Worm (Caenorhabditis elegans) whole organism, L2 larva: ENCODE data around the gene mlt-10.
A peak's percentile ranks its signal among the peaks of the same experiment; 100 is the strongest.
"Not testable (repeated sequence)": the region's sequence is repeated elsewhere in the genome, so short reads cannot be mapped to it uniquely, and the experiment has no call there.

ENCODE experiments used
- C34F6.9 ChIP-seq: fragments of 150-350 bp; optimal IDR thresholded peaks from 2 replicates; lab custom pipeline; 2014; ENCODE audit warnings: missing biosample characterization, missing genetic modification characterization
- R02D3.7 ChIP-seq: fragments of 150-350 bp; optimal IDR thresholded peaks from 2 replicates; lab custom pipeline; 2014; ENCODE audit warnings: missing biosample characterization, missing genetic modification characterization
- aly-2 ChIP-seq: fragments of 150-350 bp; optimal IDR thresholded peaks from 2 replicates; lab custom pipeline; 2014; ENCODE audit warnings: missing biosample characterization, missing genetic modification characterization
- blmp-1 ChIP-seq: sonication (generic microtip); optimal IDR thresholded peaks from 2 replicates; lab custom pipeline; 2017; ENCODE audit warnings: missing genetic modification characterization, mild to moderate bottlenecking, missing compliant biosample characterization, antibody characterized with exemption, moderate library complexity; ENCODE audit not compliant: insufficient read depth
- ceh-16 ChIP-seq: fragments of 150-350 bp; optimal IDR thresholded peaks from 2 replicates; lab custom pipeline; 2014; ENCODE audit warnings: missing biosample characterization, missing genetic modification characterization
- ceh-82 ChIP-seq: fragments of 150-350 bp; optimal IDR thresholded peaks from 2 replicates; lab custom pipeline; 2014; ENCODE audit warnings: missing biosample characterization, missing genetic modification characterization
- crh-2 ChIP-seq: sonication (generic microtip); optimal IDR thresholded peaks from 2 replicates; lab custom pipeline; 2017; ENCODE audit warnings: missing biosample characterization, missing genetic modification characterization
- dmd-4 ChIP-seq: sonication (generic microtip); optimal IDR thresholded peaks from 2 replicates; lab custom pipeline; 2017; ENCODE audit warnings: missing biosample characterization, missing genetic modification characterization
- egl-27 ChIP-seq: sonication (generic microtip); optimal IDR thresholded peaks from 3 replicates; lab custom pipeline; 2017; ENCODE audit warnings: missing biosample characterization, missing genetic modification reagents, missing genetic modification characterization
- elt-3 ChIP-seq: sonication (generic microtip); optimal IDR thresholded peaks from 2 replicates; lab custom pipeline; 2017; ENCODE audit warnings: missing biosample characterization, missing genetic modification characterization
- gmeb-1 ChIP-seq: fragments of 150-350 bp; optimal IDR thresholded peaks from 2 replicates; lab custom pipeline; 2014; ENCODE audit warnings: missing biosample characterization, missing genetic modification characterization
- lin-11 ChIP-seq: fragments of 150-350 bp; sonication (generic microtip); optimal IDR thresholded peaks from 2 replicates; lab custom pipeline; 2014; ENCODE audit warnings: missing biosample characterization, missing genetic modification characterization, inconsistent platforms, mixed read lengths
- lin-13 ChIP-seq: fragments of 150-350 bp; optimal IDR thresholded peaks from 2 replicates; lab custom pipeline; 2014; ENCODE audit warnings: missing biosample characterization, missing genetic modification reagents, missing genetic modification characterization
- lin-39 ChIP-seq: fragments of 150-350 bp; optimal IDR thresholded peaks from 2 replicates; lab custom pipeline; 2014; ENCODE audit warnings: missing biosample characterization, missing genetic modification reagents, missing genetic modification characterization
- lsy-2 ChIP-seq, 2 experiments: fragments of 150-350 bp in 1 of 2; sonication (generic microtip) in 1 of 2; optimal IDR thresholded peaks; 2 replicates each; lab custom pipeline; 2014 to 2017; ENCODE audit warnings: missing biosample characterization in 2 of 2, missing genetic modification characterization in 2 of 2
- mab-5 ChIP-seq: fragments of 150-350 bp; optimal IDR thresholded peaks from 2 replicates; lab custom pipeline; 2014; ENCODE audit warnings: missing biosample characterization, missing genetic modification characterization
- mdl-1 ChIP-seq, 2 experiments: fragments of 150-350 bp in 1 of 2; sonication (generic microtip) in 1 of 2; optimal IDR thresholded peaks; 2 replicates each; lab custom pipeline; 2017; ENCODE audit warnings: missing biosample characterization in 2 of 2, missing genetic modification characterization in 2 of 2
- nhr-11 ChIP-seq: fragments of 150-350 bp; optimal IDR thresholded peaks from 2 replicates; lab custom pipeline; 2014; ENCODE audit warnings: missing biosample characterization, missing genetic modification characterization
- nhr-12 ChIP-seq: fragments of 150-350 bp; optimal IDR thresholded peaks from 2 replicates; lab custom pipeline; 2014; ENCODE audit warnings: missing biosample characterization, missing genetic modification characterization
- nhr-129 ChIP-seq: fragments of 150-350 bp; optimal IDR thresholded peaks from 2 replicates; lab custom pipeline; 2014; ENCODE audit warnings: missing biosample characterization, missing genetic modification characterization
- nhr-21 ChIP-seq: fragments of 150-350 bp; optimal IDR thresholded peaks from 2 replicates; lab custom pipeline; 2014; ENCODE audit warnings: missing biosample characterization, missing genetic modification characterization
- nhr-23 ChIP-seq: fragments of 150-350 bp; optimal IDR thresholded peaks from 2 replicates; lab custom pipeline; 2014; ENCODE audit warnings: missing biosample characterization, missing genetic modification reagents, missing genetic modification characterization
- nhr-237 ChIP-seq: fragments of 150-350 bp; optimal IDR thresholded peaks from 2 replicates; lab custom pipeline; 2014; ENCODE audit warnings: missing biosample characterization, missing genetic modification characterization
- nhr-6 ChIP-seq: fragments of 150-350 bp; optimal IDR thresholded peaks from 2 replicates; lab custom pipeline; 2014; ENCODE audit warnings: missing biosample characterization, missing genetic modification characterization
- peb-1 ChIP-seq: fragments of 150-350 bp; optimal IDR thresholded peaks from 2 replicates; lab custom pipeline; 2014; ENCODE audit warnings: missing biosample characterization, missing genetic modification characterization
- sem-4 ChIP-seq: fragments of 150-350 bp; optimal IDR thresholded peaks from 2 replicates; lab custom pipeline; 2014; ENCODE audit warnings: missing biosample characterization, missing genetic modification reagents, missing genetic modification characterization
- sma-3 ChIP-seq: sonication (generic microtip); optimal IDR thresholded peaks from 2 replicates; lab custom pipeline; 2016; ENCODE audit warnings: missing genetic modification reagents, missing genetic modification characterization, missing compliant biosample characterization
- sma-9 ChIP-seq, 2 experiments: fragments of 150-350 bp in 1 of 2; sonication (generic microtip) in 1 of 2; optimal IDR thresholded peaks; 2 replicates each; lab custom pipeline; 2014 to 2016; ENCODE audit warnings: missing genetic modification characterization in 2 of 2, mild to moderate bottlenecking in 1 of 2, missing biosample characterization in 1 of 2, missing compliant biosample characterization in 1 of 2, missing genetic modification reagents in 1 of 2, moderate library complexity in 1 of 2
- snpc-4 ChIP-seq: fragments of 150-350 bp; optimal IDR thresholded peaks from 2 replicates; lab custom pipeline; 2014; ENCODE audit warnings: missing biosample characterization, missing genetic modification characterization
- unc-39 ChIP-seq: fragments of 150-350 bp; optimal IDR thresholded peaks from 2 replicates; lab custom pipeline; 2014; ENCODE audit warnings: missing biosample characterization, missing genetic modification characterization
- unc-55 ChIP-seq: fragments of 150-350 bp; sonication (generic microtip); optimal IDR thresholded peaks from 3 replicates; lab custom pipeline; 2014; ENCODE audit warnings: missing biosample characterization, missing genetic modification reagents, missing genetic modification characterization
- unc-62 ChIP-seq: fragments of 150-350 bp; optimal IDR thresholded peaks from 2 replicates; lab custom pipeline; 2014; ENCODE audit warnings: missing biosample characterization, missing genetic modification reagents, missing genetic modification characterization
- zag-1 ChIP-seq: fragments of 150-350 bp; optimal IDR thresholded peaks from 2 replicates; lab custom pipeline; 2014; ENCODE audit warnings: missing biosample characterization, missing genetic modification characterization
- ztf-1 ChIP-seq: fragments of 200-800 bp; sonication (Bioruptor generic); conservative IDR thresholded peaks from 2 replicates; pipeline ENCODE4 v1.3.6; 2022; ENCODE audit warnings: missing genetic modification characterization, missing compliant biosample characterization
- ztf-4 ChIP-seq: fragments of 150-350 bp; optimal IDR thresholded peaks from 2 replicates; lab custom pipeline; 2014; ENCODE audit warnings: missing biosample characterization, missing genetic modification characterization

The mlt-10 gene

DNA sequence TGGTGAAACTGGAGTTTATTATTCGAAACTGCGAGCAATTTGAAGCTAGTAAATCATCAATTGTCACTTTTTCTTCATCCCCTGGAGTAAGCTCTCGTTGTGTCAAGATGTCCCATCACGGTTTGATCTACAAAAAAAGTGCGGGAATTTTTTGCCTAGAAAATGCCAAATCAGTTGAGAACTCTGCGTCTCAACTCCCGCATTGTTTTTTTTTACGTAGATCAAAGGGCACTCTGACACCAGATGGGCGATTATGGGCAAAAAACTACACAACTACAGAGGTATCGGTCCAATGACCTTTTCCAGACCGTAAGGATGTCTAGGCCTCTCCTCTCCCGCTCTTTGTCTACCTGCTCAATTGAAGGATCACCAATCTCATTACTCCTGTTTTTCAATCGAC lies 41.0 kb downstream of the mlt-10 start, which contains the start of gene fbxb-34:
Gene fbxb-34, plus strand, starts transcription at position 301 of the 400 bp plus-strand sequence.
- TF ChIP-seq nhr-23 (tag; lab: Kevin White, UChicago) (no peak), unc-62 (GFP tag; lab: Kevin White, UChicago) (no peak), ztf-1 (GFP tag; lab: Robert Waterston, UW) (no peak), lin-11 (no peak), nhr-21 (tag; lab: Kevin White, UChicago) (no peak), egl-27 (tag; lab: Kevin White, UChicago) (no peak), ceh-82 (tag; lab: Kevin White, UChicago) (no peak), blmp-1 (tag; lab: Kevin White, UChicago) (no peak), nhr-6 (tag; lab: Kevin White, UChicago) (no peak), unc-55 (GFP tag; lab: Kevin White, UChicago) (no peak), peb-1 (tag; lab: Kevin White, UChicago) (no peak), ceh-16 (tag; lab: Kevin White, UChicago) (no peak), lin-39 (tag; lab: Kevin White, UChicago) (no peak), aly-2 (tag; lab: Kevin White, UChicago) (no peak), sma-3 (GFP tag; lab: Kevin White, UChicago) (no peak), ztf-4 (tag; lab: Kevin White, UChicago) (no peak)

DNA sequence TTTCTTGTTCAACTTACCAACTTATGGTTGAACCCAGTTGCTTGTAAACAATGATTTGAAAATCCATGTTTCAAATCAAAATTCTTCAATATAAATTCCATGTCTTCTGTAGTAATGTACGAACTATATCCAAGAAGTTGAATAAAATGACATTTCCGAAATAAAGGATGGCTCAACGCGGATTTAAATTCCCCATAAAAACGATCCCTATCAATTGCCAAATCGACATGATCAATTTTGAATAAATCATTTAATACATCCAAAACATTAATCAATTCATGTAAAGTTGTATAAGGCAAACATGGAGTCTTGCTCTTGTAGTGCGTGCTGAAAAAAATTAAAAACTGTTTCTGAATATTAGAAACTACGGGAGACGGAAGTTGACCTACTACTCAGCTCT lies 44.6 kb downstream of the mlt-10 start, which contains the start of gene W08F4.10:
Gene W08F4.10, minus strand, starts transcription at position 101 of the 400 bp plus-strand sequence.
- TF ChIP-seq unc-39 (tag; lab: Kevin White, UChicago), result no peak
- no peak for TF ChIP-seq sem-4 (tag; lab: Kevin White, UChicago)
- no peak for TF ChIP-seq ztf-4 (tag; lab: Kevin White, UChicago)
- TF ChIP-seq snpc-4 (tag; lab: Kevin White, UChicago), result no peak
- TF ChIP-seq sma-9 (GFP tag; optimal IDR thresholded peaks at IDR 0.05; lab: Kevin White, UChicago), result no peak
- no peak for TF ChIP-seq sma-9 (tag; optimal IDR thresholded peaks at IDR 0.05; lab: Kevin White, UChicago)
- no peak for TF ChIP-seq lin-11
- TF ChIP-seq lin-39 (tag; lab: Kevin White, UChicago), result no peak
- no peak for TF ChIP-seq nhr-12 (tag; lab: Kevin White, UChicago)
- no peak for TF ChIP-seq blmp-1 (tag; lab: Kevin White, UChicago)
- TF ChIP-seq elt-3 (tag; lab: Kevin White, UChicago), result no peak
- no peak for TF ChIP-seq unc-62 (GFP tag; lab: Kevin White, UChicago)
- no peak for TF ChIP-seq mab-5 (tag; lab: Kevin White, UChicago)
- no peak for TF ChIP-seq lin-13 (GFP tag; lab: Kevin White, UChicago)
- TF ChIP-seq nhr-6 (tag; lab: Kevin White, UChicago), result no peak
- TF ChIP-seq nhr-21 (tag; lab: Kevin White, UChicago), result no peak
- no peak for TF ChIP-seq nhr-11 (tag; lab: Kevin White, UChicago)
- TF ChIP-seq dmd-4 (tag; lab: Kevin White, UChicago), result no peak

DNA sequence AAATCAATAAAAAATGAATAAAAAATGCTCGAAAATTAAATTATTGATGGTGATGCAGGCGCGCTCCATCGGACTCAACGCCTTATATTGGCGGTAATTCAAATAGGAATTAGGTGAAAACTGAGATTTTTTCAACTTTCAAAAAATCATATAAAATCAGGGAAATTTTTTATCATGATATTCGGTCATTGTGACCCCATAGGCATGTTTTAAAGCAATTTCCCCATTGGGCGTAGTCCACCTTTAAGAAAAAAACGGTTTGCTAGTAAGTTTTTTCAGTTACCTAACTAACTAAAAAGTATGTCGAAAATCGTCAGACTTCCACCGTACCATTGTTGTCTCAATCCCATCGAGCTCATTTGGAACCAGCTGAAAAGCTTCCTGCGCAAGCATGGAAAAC lies 46.7 kb downstream of the mlt-10 start, which contains the start of gene W08F4.1:
Gene W08F4.1, plus strand, starts transcription at position 301 of the 400 bp plus-strand sequence.
- TF ChIP-seq sma-9 (GFP tag; optimal IDR thresholded peaks at IDR 0.05; lab: Kevin White, UChicago); sma-9 (tag; optimal IDR thresholded peaks at IDR 0.05; lab: Kevin White, UChicago); sem-4 (tag; lab: Kevin White, UChicago); nhr-129: not testable (repeated sequence)

DNA sequence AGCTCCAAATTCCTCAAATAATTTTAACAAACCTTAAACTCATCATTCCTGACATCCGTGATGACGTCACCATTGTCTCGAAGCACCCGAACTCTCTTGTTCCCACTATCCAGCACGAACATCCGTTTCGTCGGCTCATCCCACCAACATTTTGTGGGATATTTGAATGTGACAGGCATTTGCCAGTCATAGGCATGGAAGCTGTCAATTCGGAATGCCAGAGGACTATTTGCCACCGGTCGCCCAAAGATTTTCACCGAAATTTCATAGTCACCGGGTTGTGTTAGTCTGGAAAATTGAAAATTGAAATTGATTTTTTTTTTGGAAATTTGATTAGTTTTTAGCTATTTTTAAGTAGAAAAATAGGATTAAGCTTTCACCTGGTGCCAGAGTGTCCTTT lies 50.2 kb downstream of the mlt-10 start:
- TF ChIP-seq egl-27 (tag; lab: Kevin White, UChicago) (no peak), unc-62 (GFP tag; lab: Kevin White, UChicago) (no peak), nhr-23 (tag; lab: Kevin White, UChicago) (no peak), nhr-6 (tag; lab: Kevin White, UChicago) (no peak), dmd-4 (tag; lab: Kevin White, UChicago) (no peak), zag-1 (tag; lab: Kevin White, UChicago) (no peak), sem-4 (tag; lab: Kevin White, UChicago) (no peak)
- TF ChIP-seq, all 48 proteins: peak for 0

DNA sequence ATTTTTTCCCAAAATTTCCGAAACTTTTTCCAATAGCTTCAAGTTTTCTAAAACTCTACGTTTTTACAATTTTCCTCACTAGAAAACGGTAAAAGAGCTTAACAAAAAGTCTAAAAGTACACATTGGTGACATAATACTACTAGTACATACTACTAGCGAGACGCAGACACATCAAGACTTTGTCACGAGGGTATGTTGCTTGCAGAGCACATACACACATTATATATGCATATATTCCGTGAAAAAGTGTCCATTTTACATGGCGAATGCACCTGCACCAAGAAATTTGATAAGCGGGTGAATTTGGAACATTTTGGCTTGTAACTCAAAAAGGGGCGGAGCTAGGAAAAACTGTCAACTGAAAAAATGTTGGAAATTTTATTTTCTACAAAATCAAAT lies 54.8 kb downstream of the mlt-10 start:
- peak; percentile 10 to 67 for TF ChIP-seq mdl-1 (tag; optimal IDR thresholded peaks at IDR 0.05; lab: Kevin White, UChicago)
- peak; percentile 74 for TF ChIP-seq nhr-129
- TF ChIP-seq crh-2 (tag; lab: Kevin White, UChicago), result peak; percentile 58
- TF ChIP-seq nhr-11 (tag; lab: Kevin White, UChicago), result no peak
- TF ChIP-seq nhr-237 (tag; lab: Kevin White, UChicago), result no peak
- TF ChIP-seq egl-27 (tag; lab: Kevin White, UChicago), result peak; percentile 49
- TF ChIP-seq sma-9 (GFP tag; optimal IDR thresholded peaks at IDR 0.05; lab: Kevin White, UChicago), result peak; percentile 78
- no peak for TF ChIP-seq sma-9 (tag; optimal IDR thresholded peaks at IDR 0.05; lab: Kevin White, UChicago)
- no peak for TF ChIP-seq R02D3.7 (tag; lab: Kevin White, UChicago)
- TF ChIP-seq C34F6.9 (tag; lab: Kevin White, UChicago), result peak; percentile 70
- TF ChIP-seq sem-4 (tag; lab: Kevin White, UChicago), result no peak
- TF ChIP-seq lsy-2 (tag; optimal IDR thresholded peaks at IDR 0.05; lab: Kevin White, UChicago), result peak in 1 of 2 experiments; percentile 65
- TF ChIP-seq unc-55 (GFP tag; lab: Kevin White, UChicago), result peak; percentile 79
- peak; percentile 21 for TF ChIP-seq mab-5 (tag; lab: Kevin White, UChicago)
- TF ChIP-seq gmeb-1 (tag; lab: Kevin White, UChicago), result peak; percentile 32
